Worm (Caenorhabditis elegans) whole organism, L1 larva: ENCODE measurements around the gene srh-11.

ENCODE experiments used
- irx-1 ChIP-seq: sonication (generic microtip); optimal IDR thresholded peaks from 2 replicates; lab custom pipeline; 2016; ENCODE audit warnings: missing genetic modification characterization, missing compliant biosample characterization
- sox-4 ChIP-seq: sonication (generic microtip); optimal IDR thresholded peaks from 2 replicates; lab custom pipeline; 2016; ENCODE audit warnings: missing genetic modification characterization, missing compliant biosample characterization
- unc-62 ChIP-seq: fragments of 150-350 bp; optimal IDR thresholded peaks from 2 replicates; lab custom pipeline; 2014; ENCODE audit warnings: missing biosample characterization, missing genetic modification reagents, missing genetic modification characterization

DNA sequence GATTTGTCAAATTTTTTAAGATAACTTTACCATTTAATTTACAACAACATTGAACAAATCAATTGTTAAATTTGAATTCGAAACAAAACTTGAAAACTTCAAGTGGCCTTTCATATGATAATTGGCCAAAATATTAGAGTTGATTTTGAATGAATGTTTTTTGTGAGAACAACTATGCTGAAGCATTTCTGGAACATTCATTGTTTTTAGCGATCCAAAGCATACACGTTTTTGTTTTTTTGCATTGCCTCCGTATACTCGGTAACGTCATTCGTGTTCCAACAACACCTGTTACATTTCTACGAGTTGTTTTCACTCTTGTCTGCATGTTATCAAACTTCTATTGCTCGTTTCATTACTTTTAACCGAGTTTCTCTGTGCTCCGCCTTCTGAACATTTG lies 41.9 kb downstream of the srh-11 start:
- no peak for TF ChIP-seq irx-1 (tag; lab: Kevin White, UChicago)
- no peak for TF ChIP-seq sox-4 (tag; lab: Kevin White, UChicago)
- no peak for TF ChIP-seq unc-62
